Worm (Caenorhabditis elegans): ENCODE data around the gene F32B6.4.

ce11 chrIV:9863817-9864216 is 28.0 kb downstream of the F32B6.4 start, which contains the start of gene K07F5.16:
- TF ChIP-seq ceh-30 (tag; optimal IDR thresholded peaks at IDR 0.05) (no peak), elt-2 (tag; optimal IDR thresholded peaks at IDR 0.05) (no peak), pqm-1 (tag; optimal IDR thresholded peaks at IDR 0.05) (no peak), pha-4 (tag; optimal IDR thresholded peaks at IDR 0.05) (no peak)
